Fruit fly (Drosophila melanogaster) whole organism, prepupa: Measurements from ENCODE around the gene Pp2B-14D.

Source experiments
- Blimp-1 ChIP-seq: fragments of 200-800 bp; sonication (Bioruptor generic); optimal IDR thresholded peaks from 3 replicates; lab custom pipeline; 2017; ENCODE audit warnings: missing biosample characterization, missing genetic modification characterization, mild to moderate bottlenecking, moderate library complexity, missing genetic modification reagents
- CG10631 ChIP-seq: fragments of 200-800 bp; sonication (Bioruptor generic); optimal IDR thresholded peaks from 2 replicates; lab custom pipeline; 2016; ENCODE audit warnings: missing biosample characterization, missing genetic modification characterization
- CG10669 ChIP-seq: fragments of 200-800 bp; sonication (Bioruptor generic); optimal IDR thresholded peaks from 3 replicates; lab custom pipeline; 2018; ENCODE audit warnings: missing biosample characterization, mild to moderate bottlenecking, missing genetic modification characterization, moderate library complexity
- CG15336 ChIP-seq: fragments of 200-800 bp; sonication (Bioruptor generic); IDR thresholded peaks from 2 replicates; pipeline ENCODE4 v1.3.6; 2022; ENCODE audit warnings: missing biosample characterization, missing genetic modification characterization
- CG1621 ChIP-seq: fragments of 200-800 bp; sonication (Bioruptor generic); optimal IDR thresholded peaks from 3 replicates; lab custom pipeline; 2018; ENCODE audit warnings: missing biosample characterization, mild to moderate bottlenecking, missing genetic modification characterization
- CG16779 ChIP-seq: fragments of 200-800 bp; sonication (Bioruptor generic); optimal IDR thresholded peaks from 3 replicates; lab custom pipeline; 2017; ENCODE audit warnings: missing biosample characterization, mild to moderate bottlenecking, missing genetic modification characterization
- CG3032 ChIP-seq: fragments of 200-800 bp; optimal IDR thresholded peaks from 2 replicates; lab custom pipeline; 2019; ENCODE audit warnings: missing biosample characterization, mild to moderate bottlenecking, missing genetic modification characterization, moderate library complexity
- CG32006 ChIP-seq: fragments of 200-800 bp; sonication (Bioruptor generic); optimal IDR thresholded peaks from 3 replicates; lab custom pipeline; 2017; ENCODE audit warnings: missing biosample characterization, mild to moderate bottlenecking, missing genetic modification characterization
- CG3919 ChIP-seq: fragments of 200-800 bp; sonication (Bioruptor generic); optimal IDR thresholded peaks from 3 replicates; lab custom pipeline; 2016; ENCODE audit warnings: missing biosample characterization, missing genetic modification characterization
- CG4318 ChIP-seq: fragments of 200-800 bp; sonication (Bioruptor generic); optimal IDR thresholded peaks from 3 replicates; lab custom pipeline; 2017; ENCODE audit warnings: missing biosample characterization, mild to moderate bottlenecking, missing genetic modification characterization
- CG6163 ChIP-seq: fragments of 200-800 bp; sonication (Bioruptor generic); IDR thresholded peaks from 3 replicates; pipeline ENCODE4 v1.3.6; 2022; ENCODE audit warnings: missing biosample characterization, missing genetic modification characterization
- CG6276 ChIP-seq: fragments of 200-800 bp; sonication (Bioruptor generic); optimal IDR thresholded peaks from 2 replicates; lab custom pipeline; 2017; ENCODE audit warnings: missing biosample characterization, mild to moderate bottlenecking, missing genetic modification characterization
- CG6808 ChIP-seq: fragments of 200-800 bp; sonication (Bioruptor generic); optimal IDR thresholded peaks from 3 replicates; lab custom pipeline; 2017; ENCODE audit warnings: missing biosample characterization, missing genetic modification characterization, mild to moderate bottlenecking, moderate library complexity, missing genetic modification reagents
- CG8119 ChIP-seq: fragments of 200-800 bp; sonication (Bioruptor generic); IDR thresholded peaks from 3 replicates; pipeline ENCODE4 v1.3.6; 2022; ENCODE audit warnings: missing biosample characterization, missing genetic modification characterization
- CG9139 ChIP-seq: fragments of 200-800 bp; sonication (Bioruptor generic); optimal IDR thresholded peaks from 3 replicates; lab custom pipeline; 2017; ENCODE audit warnings: missing biosample characterization, mild to moderate bottlenecking, missing genetic modification characterization
- Eip75B ChIP-seq: fragments of 200-800 bp; sonication (Bioruptor generic); optimal IDR thresholded peaks from 3 replicates; lab custom pipeline; 2016; ENCODE audit warnings: missing biosample characterization, missing genetic modification characterization
- Eip78C ChIP-seq: fragments of 200-800 bp; sonication (Bioruptor generic); peaks from one replicate; lab custom pipeline; 2016; ENCODE audit warnings: missing biosample characterization, missing genetic modification characterization
- Eip93F ChIP-seq: fragments of 200-800 bp; sonication (Bioruptor generic); optimal IDR thresholded peaks from 2 replicates; lab custom pipeline; 2016; ENCODE audit warnings: missing biosample characterization, mild to moderate bottlenecking, missing genetic modification characterization
- Ets21C ChIP-seq: fragments of 200-800 bp; sonication (Bioruptor generic); optimal IDR thresholded peaks from 3 replicates; lab custom pipeline; 2016; ENCODE audit warnings: missing biosample characterization, missing genetic modification characterization
- Hr38 ChIP-seq: sonication (Bioruptor generic); optimal IDR thresholded peaks from 2 replicates; lab custom pipeline; 2016; ENCODE audit warnings: missing biosample characterization, missing genetic modification characterization
- Lpt ChIP-seq: fragments of 200-800 bp; sonication (Bioruptor generic); optimal IDR thresholded peaks from 3 replicates; lab custom pipeline; 2016; ENCODE audit warnings: missing biosample characterization, missing genetic modification characterization
- Met ChIP-seq: fragments of 200-800 bp; sonication (Bioruptor generic); optimal IDR thresholded peaks from 3 replicates; lab custom pipeline; 2016; ENCODE audit warnings: missing biosample characterization, missing genetic modification characterization
- OdsH ChIP-seq: fragments of 200-800 bp; sonication (Bioruptor generic); optimal IDR thresholded peaks from 3 replicates; lab custom pipeline; 2016; ENCODE audit warnings: missing biosample characterization, missing genetic modification characterization
- Sox14 ChIP-seq: fragments of 200-800 bp; sonication (Bioruptor generic); optimal IDR thresholded peaks from 3 replicates; lab custom pipeline; 2016; ENCODE audit warnings: missing biosample characterization, missing genetic modification characterization
- Sox15 ChIP-seq: fragments of 200-800 bp; sonication (Bioruptor generic); optimal IDR thresholded peaks from 3 replicates; lab custom pipeline; 2016; ENCODE audit warnings: missing biosample characterization, missing genetic modification characterization
- achi ChIP-seq: fragments of 200-800 bp; sonication (Bioruptor generic); optimal IDR thresholded peaks from 3 replicates; lab custom pipeline; 2016; ENCODE audit warnings: missing biosample characterization, missing genetic modification characterization
- acj6 ChIP-seq: fragments of 200-800 bp; sonication (Bioruptor generic); optimal IDR thresholded peaks from 3 replicates; lab custom pipeline; 2016; ENCODE audit warnings: missing biosample characterization, missing genetic modification characterization
- cyc ChIP-seq: fragments of 200-800 bp; sonication (Bioruptor generic); optimal IDR thresholded peaks from 3 replicates; lab custom pipeline; 2016; ENCODE audit warnings: missing biosample characterization, missing genetic modification characterization
- eg ChIP-seq: fragments of 200-800 bp; sonication (Bioruptor generic); IDR thresholded peaks from 3 replicates; pipeline ENCODE4 v1.3.6; 2022; ENCODE audit warnings: missing biosample characterization, missing genetic modification characterization
- esn ChIP-seq: fragments of 200-800 bp; sonication (Bioruptor generic); optimal IDR thresholded peaks from 2 replicates; lab custom pipeline; 2016; ENCODE audit warnings: missing biosample characterization, mild to moderate bottlenecking, missing genetic modification characterization, moderate library complexity
- fd59A ChIP-seq: fragments of 200-800 bp; sonication (Bioruptor generic); optimal IDR thresholded peaks from 2 replicates; lab custom pipeline; 2017; ENCODE audit warnings: missing biosample characterization, mild to moderate bottlenecking, missing genetic modification characterization, missing genetic modification reagents
- fd85E ChIP-seq: fragments of 200-800 bp; sonication (Bioruptor generic); optimal IDR thresholded peaks from 3 replicates; lab custom pipeline; 2016; ENCODE audit warnings: missing biosample characterization, missing genetic modification characterization
- fkh ChIP-seq: fragments of 200-800 bp; sonication (Bioruptor generic); optimal IDR thresholded peaks from 3 replicates; lab custom pipeline; 2017; ENCODE audit warnings: missing biosample characterization, mild to moderate bottlenecking, missing genetic modification characterization, moderate library complexity
- lz ChIP-seq: fragments of 200-800 bp; sonication (Bioruptor generic); optimal IDR thresholded peaks from 3 replicates; lab custom pipeline; 2016; ENCODE audit warnings: missing biosample characterization, missing genetic modification characterization
- net ChIP-seq: fragments of 200-800 bp; sonication (Bioruptor generic); optimal IDR thresholded peaks from 3 replicates; lab custom pipeline; 2016; ENCODE audit warnings: missing biosample characterization, missing genetic modification characterization
- pdm3 ChIP-seq: fragments of 200-800 bp; sonication (Bioruptor generic); optimal IDR thresholded peaks from 3 replicates; lab custom pipeline; 2016; ENCODE audit warnings: missing biosample characterization, missing genetic modification characterization
- salr ChIP-seq, 2 experiments: fragments of 200-800 bp; sonication (Bioruptor generic); optimal IDR thresholded peaks; 3 replicates each; lab custom pipeline; 2016 to 2018; ENCODE audit warnings: missing biosample characterization in 2 of 2, missing genetic modification characterization in 2 of 2, mild to moderate bottlenecking in 1 of 2
- spab ChIP-seq: fragments of 200-800 bp; sonication (Bioruptor generic); optimal IDR thresholded peaks from 2 replicates; lab custom pipeline; 2017; ENCODE audit warnings: missing biosample characterization, mild to moderate bottlenecking, missing genetic modification characterization, missing genetic modification reagents
- ss ChIP-seq, 2 experiments: fragments of 200-800 bp; sonication (Bioruptor generic); optimal IDR thresholded peaks; 2 replicates in 1 of 2; 3 replicates in 1 of 2; lab custom pipeline; 2017 to 2018; ENCODE audit warnings: mild to moderate bottlenecking in 2 of 2, missing biosample characterization in 2 of 2, missing genetic modification characterization in 2 of 2, moderate library complexity in 1 of 2
- svp ChIP-seq: fragments of 200-800 bp; sonication (Bioruptor generic); peaks from one replicate; lab custom pipeline; 2016; ENCODE audit warnings: missing biosample characterization, missing genetic modification characterization
- topi ChIP-seq: fragments of 200-800 bp; sonication (Bioruptor generic); optimal IDR thresholded peaks from 3 replicates; lab custom pipeline; 2016; ENCODE audit warnings: missing biosample characterization, missing genetic modification characterization
- vri ChIP-seq: fragments of 200-800 bp; sonication (Bioruptor generic); optimal IDR thresholded peaks from 3 replicates; lab custom pipeline; 2016; ENCODE audit warnings: missing biosample characterization, mild to moderate bottlenecking, missing genetic modification characterization

Gene Pp2B-14D

DNA sequence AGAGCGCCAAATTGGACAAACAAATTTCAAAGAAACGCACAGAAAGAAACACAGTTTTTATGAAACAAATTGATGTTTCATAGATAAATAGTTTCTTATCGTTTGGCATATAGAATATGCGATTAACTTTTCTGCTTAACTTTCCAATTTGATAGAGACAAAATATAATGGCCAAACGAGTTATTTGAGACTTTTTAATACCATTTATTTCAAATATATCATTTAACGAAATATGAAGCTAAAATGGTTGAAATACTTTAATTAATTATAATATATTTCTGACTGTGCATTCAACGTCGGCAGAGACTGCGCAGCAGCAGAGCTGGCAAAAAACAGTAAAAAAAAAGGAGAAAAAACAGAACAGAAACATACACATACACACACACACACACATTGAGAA is 25.8 kb upstream of the Pp2B-14D start (continued):
- TF ChIP-seq Lpt (GFP tag; lab: Kevin White, UChicago) (no peak), net (GFP tag; lab: Kevin White, UChicago) (no peak), svp (no peak), CG1621 (no peak), Sox14 (GFP tag; lab: Kevin White, UChicago) (no peak), vri (GFP tag; lab: Kevin White, UChicago) (no peak), CG9139 (no peak), fd59A (GFP tag; lab: Kevin White, UChicago) (no peak), esn (GFP tag; lab: Kevin White, UChicago) (peak; percentile 30), CG8119 (peak; percentile 61), salr (GFP tag; optimal IDR thresholded peaks at IDR 0.05; lab: Kevin White, UChicago) (no peak), CG10631 (GFP tag; lab: Kevin White, UChicago) (peak; percentile 23), acj6 (GFP tag; lab: Kevin White, UChicago) (peak; percentile 18), Ets21C (GFP tag; lab: Kevin White, UChicago) (no peak)

DNA sequence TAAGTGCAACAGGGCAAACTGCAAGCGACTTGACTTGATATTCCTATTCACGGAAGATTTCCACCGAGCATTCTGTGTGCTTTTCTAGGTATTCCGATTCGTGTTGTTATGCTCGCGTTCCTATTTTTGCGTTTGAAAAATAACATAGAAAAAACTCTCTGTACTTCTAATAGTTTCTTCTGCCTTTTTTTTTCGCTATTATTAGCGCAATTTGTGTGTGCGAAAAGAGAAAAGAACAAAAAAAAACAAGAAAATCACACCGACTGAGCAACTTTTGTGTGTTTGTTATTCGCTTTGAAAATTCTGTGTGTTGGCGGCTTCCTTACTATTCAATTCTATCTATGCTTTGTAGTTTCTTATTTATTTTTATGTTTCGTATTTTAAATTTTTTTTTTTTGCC is 23.9 kb upstream of the Pp2B-14D start:
- no peak for TF ChIP-seq fkh (GFP tag; lab: Kevin White, UChicago)
- peak; percentile 54; the same call in 1 of the 2 replicates for TF ChIP-seq CG15336
- peak; percentile 13 for TF ChIP-seq Eip78C (GFP tag; lab: Kevin White, UChicago)
- TF ChIP-seq salr (GFP tag; optimal IDR thresholded peaks at IDR 0.05; lab: Kevin White, UChicago), result no peak
- TF ChIP-seq eg (GFP tag; lab: Robert Waterston, UW), result peak; percentile 50; the same call in 1 of the 3 replicates
- TF ChIP-seq CG16779 (tag; lab: Kevin White, UChicago), result no peak
- no peak for TF ChIP-seq pdm3 (GFP tag; lab: Kevin White, UChicago)
- no peak for TF ChIP-seq CG32006
- TF ChIP-seq OdsH (GFP tag; lab: Kevin White, UChicago), result no peak
- TF ChIP-seq CG3919, result no peak
- TF ChIP-seq Eip75B, result no peak
- TF ChIP-seq esn (GFP tag; lab: Kevin White, UChicago), result no peak
- peak; percentile 63; the same call in 2 of the 3 replicates for TF ChIP-seq CG8119
- TF ChIP-seq Hr38 (GFP tag; lab: Kevin White, UChicago), result no peak
- no peak for TF ChIP-seq Blimp-1 (GFP tag; lab: Kevin White, UChicago)
- TF ChIP-seq Ets21C (GFP tag; lab: Kevin White, UChicago), result no peak
- no peak for TF ChIP-seq CG4318
- TF ChIP-seq Met (GFP tag; lab: Kevin White, UChicago), result no peak
- TF ChIP-seq achi (GFP tag; lab: Kevin White, UChicago), result no peak
- peak; percentile 46 for TF ChIP-seq CG6276
- TF ChIP-seq CG3032 (tag; lab: Kevin White, UChicago), result no peak
- no peak for TF ChIP-seq topi
- TF ChIP-seq, all 60 proteins: peak for 5

DNA sequence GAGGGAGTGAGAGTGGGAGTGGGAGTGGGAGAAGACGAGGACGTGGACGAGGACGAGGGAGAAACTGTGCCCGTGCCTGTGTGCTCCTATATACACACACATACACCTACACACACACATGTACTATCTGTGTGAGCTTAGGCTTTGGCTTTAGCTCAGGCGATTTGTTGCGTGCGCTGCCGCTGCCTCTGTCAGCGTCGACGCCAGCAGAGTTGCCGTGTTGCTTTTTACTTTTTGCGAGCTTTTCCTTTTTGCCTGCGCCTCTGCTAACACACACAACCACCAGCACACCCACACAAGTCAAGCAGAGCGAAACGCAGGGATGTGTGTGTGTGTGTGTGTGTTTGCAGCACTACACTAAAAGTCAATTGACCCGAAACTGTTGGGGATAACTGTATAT is 22.3 kb upstream of the Pp2B-14D start:
- TF ChIP-seq OdsH (GFP tag; lab: Kevin White, UChicago) (no peak), fd85E (no peak), ss (GFP tag; optimal IDR thresholded peaks at IDR 0.05; lab: Kevin White, UChicago) (no peak), CG32006 (no peak), CG4318 (no peak), Sox15 (GFP tag; lab: Kevin White, UChicago) (no peak), Eip75B (no peak), cyc (no peak), pdm3 (GFP tag; lab: Kevin White, UChicago) (no peak), Eip93F (GFP tag; lab: Kevin White, UChicago) (no peak), CG16779 (tag; lab: Kevin White, UChicago) (no peak), Eip78C (GFP tag; lab: Kevin White, UChicago) (no peak), CG6163 (GFP tag; lab: Robert Waterston, UW) (no peak), CG6808 (GFP tag; lab: Kevin White, UChicago) (no peak), CG6276 (no peak), CG3919 (no peak), lz (GFP tag; lab: Kevin White, UChicago) (no peak), spab (GFP tag; lab: Kevin White, UChicago) (no peak), CG10631 (GFP tag; lab: Kevin White, UChicago) (no peak), CG10669 (GFP tag; lab: Kevin White, UChicago) (no peak)
